Fruit fly (Drosophila melanogaster) whole organism, wandering third instar larva: ENCODE measurements around the gene Tengl1.

Experiments
- CG32264 ChIP-seq: fragments of 200-800 bp; sonication (Bioruptor generic); optimal IDR thresholded peaks from 2 replicates; lab custom pipeline; 2016; ENCODE audit warnings: missing biosample characterization, missing genetic modification characterization
- CG9705 ChIP-seq: fragments of 200-800 bp; sonication (Bioruptor generic); optimal IDR thresholded peaks from 2 replicates; lab custom pipeline; 2018; ENCODE audit warnings: missing biosample characterization, mild to moderate bottlenecking, missing genetic modification characterization
- Dif ChIP-seq: fragments of 200-275, 200-300 bp; sonication (Bioruptor generic); optimal IDR thresholded peaks from 2 replicates; lab custom pipeline; 2018; ENCODE audit warnings: missing biosample characterization, missing genetic modification characterization; ENCODE audit not compliant: partially characterized antibody
- GATAd ChIP-seq: sonication (Bioruptor generic); optimal IDR thresholded peaks from 2 replicates; lab custom pipeline; 2016; ENCODE audit warnings: missing biosample characterization, missing genetic modification characterization
- HLH106 ChIP-seq: fragments of 200-800 bp; optimal IDR thresholded peaks from 3 replicates; lab custom pipeline; 2019; ENCODE audit warnings: missing biosample characterization, mild to moderate bottlenecking, missing genetic modification characterization, moderate library complexity
- Hnf4 ChIP-seq: fragments of 200-800 bp; sonication (Bioruptor generic); optimal IDR thresholded peaks from 2 replicates; lab custom pipeline; 2016; ENCODE audit warnings: missing biosample characterization, mild to moderate bottlenecking, missing genetic modification characterization
- Hr78 ChIP-seq: fragments of >200 bp; optimal IDR thresholded peaks from 2 replicates; lab custom pipeline; 2017; ENCODE audit warnings: missing biosample characterization, missing genetic modification characterization
- Hr83 ChIP-seq: fragments of 200-300 bp; sonication (Bioruptor generic); optimal IDR thresholded peaks from 2 replicates; lab custom pipeline; 2016; ENCODE audit warnings: missing biosample characterization, mild to moderate bottlenecking, missing genetic modification characterization, moderate library complexity; ENCODE audit not compliant: poor library complexity, severe bottlenecking
- Jra ChIP-seq: sonication (Bioruptor generic); optimal IDR thresholded peaks from 2 replicates; lab custom pipeline; 2016; ENCODE audit warnings: missing biosample characterization, missing genetic modification characterization
- Mio ChIP-seq: sonication (Bioruptor generic); optimal IDR thresholded peaks from 2 replicates; lab custom pipeline; 2016; ENCODE audit warnings: missing biosample characterization, missing genetic modification characterization
- N ChIP-seq: fragments of >200 bp; optimal IDR thresholded peaks from 2 replicates; lab custom pipeline; 2018; ENCODE audit warnings: missing biosample characterization, missing external identifiers, missing genetic modification characterization
- Rel ChIP-seq, 2 experiments: fragments of 200-800 bp; sonication (Bioruptor generic) in 1 of 2; optimal IDR thresholded peaks; 2 replicates in 1 of 2; 3 replicates in 1 of 2; lab custom pipeline; 2016 to 2019; ENCODE audit warnings: mild to moderate bottlenecking in 2 of 2, missing biosample characterization in 2 of 2, missing genetic modification characterization in 2 of 2, moderate library complexity in 1 of 2
- Vsx2 ChIP-seq: fragments of 200-300, 225-300 bp; sonication (Bioruptor generic); optimal IDR thresholded peaks from 2 replicates; lab custom pipeline; 2018; ENCODE audit warnings: missing biosample characterization, missing genetic modification characterization; ENCODE audit not compliant: partially characterized antibody
- br ChIP-seq: fragments of 200-800 bp; sonication (Bioruptor generic); optimal IDR thresholded peaks from 2 replicates; lab custom pipeline; 2016; ENCODE audit warnings: missing biosample characterization, missing genetic modification characterization
- brk ChIP-seq: fragments of 200-800 bp; sonication (Bioruptor generic); optimal IDR thresholded peaks from 2 replicates; lab custom pipeline; 2016; ENCODE audit warnings: missing biosample characterization, mild to moderate bottlenecking, missing genetic modification characterization
- dl ChIP-seq, 2 experiments: fragments of 175-275, 200-275 bp in 1 of 2; fragments of 200-275 bp in 1 of 2; sonication (Bioruptor generic); optimal IDR thresholded peaks; lab custom pipeline; 2018; ENCODE audit warnings: mild to moderate bottlenecking in 2 of 2, missing biosample characterization in 2 of 2, missing genetic modification characterization in 2 of 2, moderate library complexity in 2 of 2; ENCODE audit not compliant: partially characterized antibody in 2 of 2, insufficient read depth in 1 of 2
- dmrt93B ChIP-seq: fragments of 200-800 bp; sonication (Bioruptor generic); optimal IDR thresholded peaks from 2 replicates; lab custom pipeline; 2018; ENCODE audit warnings: missing biosample characterization, mild to moderate bottlenecking, missing genetic modification characterization
- dsf ChIP-seq: sonication (Bioruptor generic); optimal IDR thresholded peaks from 2 replicates; lab custom pipeline; 2016; ENCODE audit warnings: missing biosample characterization, missing genetic modification characterization, borderline replicate concordance
- ey ChIP-seq: fragments of 200-800 bp; sonication (Bioruptor generic); optimal IDR thresholded peaks from 2 replicates; lab custom pipeline; 2016; ENCODE audit warnings: missing biosample characterization, missing genetic modification characterization
- fru ChIP-seq: fragments of 200-800 bp; sonication (Bioruptor generic); optimal IDR thresholded peaks from 3 replicates; lab custom pipeline; 2016; ENCODE audit warnings: missing biosample characterization, mild to moderate bottlenecking, missing genetic modification characterization
- h ChIP-seq: fragments of 200-800 bp; sonication (Bioruptor generic); optimal IDR thresholded peaks from 3 replicates; lab custom pipeline; 2016; ENCODE audit warnings: missing biosample characterization, mild to moderate bottlenecking, missing genetic modification characterization
- pan ChIP-seq: fragments of >200 bp; optimal IDR thresholded peaks from 2 replicates; lab custom pipeline; 2017
- psq ChIP-seq: fragments of 200-800 bp; sonication (Bioruptor generic); optimal IDR thresholded peaks from 3 replicates; lab custom pipeline; 2017; ENCODE audit warnings: missing biosample characterization, mild to moderate bottlenecking, missing genetic modification characterization, moderate library complexity
- rgr ChIP-seq: fragments of 200-800 bp; sonication (Bioruptor generic); optimal IDR thresholded peaks from 3 replicates; lab custom pipeline; 2016; ENCODE audit warnings: missing biosample characterization, mild to moderate bottlenecking, missing genetic modification characterization
- sv ChIP-seq: fragments of 200-800 bp; sonication (Bioruptor generic); optimal IDR thresholded peaks from 3 replicates; lab custom pipeline; 2016; ENCODE audit warnings: missing biosample characterization, missing genetic modification characterization
- tai ChIP-seq: sonication (Bioruptor generic); optimal IDR thresholded peaks from 2 replicates; lab custom pipeline; 2016; ENCODE audit warnings: missing biosample characterization, missing genetic modification characterization
- usp ChIP-seq: fragments of >200 bp; optimal IDR thresholded peaks from 2 replicates; lab custom pipeline; 2017; ENCODE audit warnings: missing biosample characterization, missing genetic modification characterization
- woc ChIP-seq: sonication (Bioruptor generic); optimal IDR thresholded peaks from 2 replicates; lab custom pipeline; 2016; ENCODE audit warnings: missing biosample characterization, mild to moderate bottlenecking, missing genetic modification characterization

The Tengl1 gene

DNA sequence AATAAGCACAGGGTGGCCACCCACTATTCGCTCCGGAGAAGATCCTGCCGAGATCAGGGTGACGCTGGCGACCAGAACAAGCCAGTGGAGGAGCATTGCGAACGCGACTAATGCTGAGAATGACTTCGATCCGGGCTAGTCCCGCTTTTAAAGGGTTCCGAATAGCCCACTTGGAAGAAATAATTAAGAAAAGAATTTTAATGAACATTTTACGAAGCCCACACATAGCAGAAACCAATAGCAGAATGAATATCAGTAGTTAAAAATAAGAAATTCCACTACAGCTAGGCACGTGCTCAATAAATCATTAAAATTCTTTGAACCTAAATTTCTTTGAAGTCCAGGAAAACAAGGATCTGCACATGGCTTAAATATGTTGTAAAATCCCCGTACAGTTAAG, 10.8 kb upstream of the Tengl1 start, which contains the start of gene Ser12:
Ser12 (minus strand) TSS at position 101 of the 400 bp plus-strand sequence.
- no peak for TF ChIP-seq h (GFP tag; lab: Kevin White, UChicago)
- TF ChIP-seq Dif = no peak
- no peak for TF ChIP-seq tai (GFP tag; lab: Kevin White, UChicago)
- no peak for TF ChIP-seq CG32264 (GFP tag; lab: Kevin White, UChicago)
- no peak for TF ChIP-seq pan (lab: Kevin White, UChicago)
- no peak for TF ChIP-seq CG9705

DNA sequence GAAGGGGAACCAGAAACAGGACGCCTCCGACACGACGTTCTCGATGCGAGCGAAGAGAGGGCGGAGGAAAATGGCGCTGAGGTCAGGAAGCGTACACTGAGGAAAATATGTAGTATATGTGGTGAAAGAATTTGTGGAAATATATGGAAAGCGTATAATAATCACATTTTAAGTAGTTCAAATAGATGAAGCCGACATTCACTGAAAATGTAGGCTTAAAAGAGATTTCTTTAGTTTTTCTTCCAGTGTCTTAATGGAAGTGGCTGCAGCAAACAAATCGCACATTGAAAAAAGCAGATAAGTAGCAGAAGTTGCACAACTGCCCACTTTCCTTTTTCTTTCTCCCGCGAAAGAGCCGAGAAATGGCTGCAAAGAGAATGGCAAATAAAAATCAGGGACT, 9.2 kb upstream of the Tengl1 start:
- TF ChIP-seq woc (GFP tag; lab: Kevin White, UChicago) = no peak
- TF ChIP-seq dsf (GFP tag; lab: Kevin White, UChicago) = no peak
- no peak for TF ChIP-seq Vsx2 (GFP tag; lab: Kevin White, UChicago)
- no peak for TF ChIP-seq dmrt93B
- TF ChIP-seq usp = no peak
- no peak for TF ChIP-seq Jra
- TF ChIP-seq brk (GFP tag; lab: Kevin White, UChicago) = no peak
- TF ChIP-seq CG32264 (GFP tag; lab: Kevin White, UChicago) = no peak
- no peak for TF ChIP-seq sv (GFP tag; lab: Kevin White, UChicago)
- TF ChIP-seq, all 38 proteins: peak for 0

DNA sequence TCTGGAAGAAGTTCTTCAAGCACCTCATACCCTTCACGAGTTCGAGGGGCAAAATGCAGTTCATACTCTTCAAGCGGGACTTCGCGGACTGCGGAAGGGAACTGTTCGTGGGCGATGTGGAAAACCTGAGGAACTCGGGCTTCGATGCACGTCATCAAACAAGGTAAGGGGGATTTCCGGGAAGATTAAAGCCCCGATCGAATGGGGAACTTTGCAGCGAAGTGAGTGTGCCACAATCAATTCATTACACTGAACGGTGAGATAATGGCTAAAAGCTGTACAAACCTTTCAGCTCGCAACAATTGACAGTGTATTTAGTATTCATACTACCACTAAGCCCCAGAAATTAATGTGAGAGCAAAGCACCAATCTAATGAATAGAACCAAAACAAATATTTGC, 2.4 kb upstream of the Tengl1 start:
- TF ChIP-seq pan (lab: Kevin White, UChicago) = no peak
- no peak for TF ChIP-seq Rel (GFP tag; optimal IDR thresholded peaks at IDR 0.05; lab: Kevin White, UChicago)
- peak; percentile 91 for TF ChIP-seq Rel (tag; optimal IDR thresholded peaks at IDR 0.05; lab: Kevin White, UChicago)
- no peak for TF ChIP-seq Dif
- no peak for TF ChIP-seq N (GFP tag; lab: Kevin White, UChicago)
- no peak for TF ChIP-seq br (GFP tag; lab: Kevin White, UChicago)
- TF ChIP-seq CG9705 = no peak
- TF ChIP-seq, all 38 proteins: peak for 1

DNA sequence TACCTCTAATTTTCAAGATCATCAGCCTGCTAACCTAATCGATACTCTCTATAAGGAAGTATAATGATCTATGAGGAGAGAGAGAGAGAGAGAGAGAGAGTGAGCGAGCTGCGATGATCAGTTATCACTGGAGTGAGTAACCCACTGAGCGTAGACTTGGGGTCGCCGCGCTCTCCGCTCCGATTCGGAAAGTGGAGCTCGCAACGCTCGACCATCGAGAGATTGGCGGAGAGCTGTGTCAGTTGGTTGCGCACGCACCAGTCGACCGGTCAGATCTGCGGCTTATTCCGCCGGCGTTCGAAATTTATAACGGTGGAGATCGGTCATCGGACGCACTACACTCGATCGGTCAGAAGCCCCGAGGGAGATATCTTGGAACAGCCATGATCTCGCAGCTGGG, 1.7 kb upstream of the Tengl1 start, which contains the start of gene CG4267:
CG4267 (plus strand) TSS at position 240 of the 400 bp plus-strand sequence.
- TF ChIP-seq Hr83 (GFP tag; lab: Kevin White, UChicago) = peak; percentile 45
- TF ChIP-seq dl (GFP tag; optimal IDR thresholded peaks at IDR 0.05; lab: Kevin White, UChicago; ENCODE audit: insufficient read depth in 1 of 2, partially characterized antibody in 2 of 2) = peak; percentile 82 to 92
- peak; percentile 77 for TF ChIP-seq Vsx2 (GFP tag; lab: Kevin White, UChicago)
- TF ChIP-seq Mio (GFP tag; lab: Kevin White, UChicago) = no peak
- peak; percentile 97 for TF ChIP-seq Dif
- TF ChIP-seq fru (GFP tag; lab: Kevin White, UChicago) = no peak
- TF ChIP-seq h (GFP tag; lab: Kevin White, UChicago) = peak; percentile 11

DNA sequence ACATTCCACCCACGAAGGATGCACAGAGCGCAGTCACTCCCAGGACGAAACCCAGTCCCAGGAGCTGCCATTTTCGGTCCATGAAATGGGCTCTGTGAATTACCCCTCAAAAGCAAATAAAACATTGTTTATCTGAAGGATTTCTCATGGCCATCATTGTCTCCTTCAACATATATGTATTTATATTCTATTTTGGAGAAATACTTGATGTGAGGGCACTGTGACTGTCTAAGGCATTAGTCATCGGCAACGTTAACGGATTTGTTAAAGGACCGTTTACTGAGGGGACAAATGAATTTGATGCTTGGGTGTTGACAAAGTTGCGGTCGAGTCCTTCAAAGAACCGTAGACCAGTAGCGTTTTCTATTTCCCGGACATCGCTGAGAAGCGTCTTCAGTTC, 1.1 kb downstream of the Tengl1 start, which contains the start of gene Tengl2:
Tengl2 (minus strand) TSS at position 101 of the 400 bp plus-strand sequence.
- TF ChIP-seq dl (GFP tag; optimal IDR thresholded peaks at IDR 0.05; lab: Kevin White, UChicago; ENCODE audit: insufficient read depth in 1 of 2, partially characterized antibody in 2 of 2) = no peak
- TF ChIP-seq brk (GFP tag; lab: Kevin White, UChicago) = no peak
- no peak for TF ChIP-seq Vsx2 (GFP tag; lab: Kevin White, UChicago)
- TF ChIP-seq h (GFP tag; lab: Kevin White, UChicago) = no peak
- no peak for TF ChIP-seq Jra
- TF ChIP-seq Hr78 = no peak
- no peak for TF ChIP-seq N (GFP tag; lab: Kevin White, UChicago)
- no peak for TF ChIP-seq tai (GFP tag; lab: Kevin White, UChicago)
- no peak for TF ChIP-seq ey (GFP tag; lab: Kevin White, UChicago)
- TF ChIP-seq CG32264 (GFP tag; lab: Kevin White, UChicago) = no peak
- TF ChIP-seq Hnf4 (GFP tag; lab: Kevin White, UChicago) = no peak
- no peak for TF ChIP-seq Dif
- TF ChIP-seq psq (GFP tag; lab: Kevin White, UChicago) = no peak
- no peak for TF ChIP-seq HLH106 (tag; lab: Kevin White, UChicago)
- no peak for TF ChIP-seq Hr83 (GFP tag; lab: Kevin White, UChicago)
- no peak for TF ChIP-seq rgr (GFP tag; lab: Kevin White, UChicago)
- no peak for TF ChIP-seq woc (GFP tag; lab: Kevin White, UChicago)
- no peak for TF ChIP-seq Rel (GFP tag; optimal IDR thresholded peaks at IDR 0.05; lab: Kevin White, UChicago)
- no peak for TF ChIP-seq Rel (tag; optimal IDR thresholded peaks at IDR 0.05; lab: Kevin White, UChicago)
- no peak for TF ChIP-seq GATAd
- no peak for TF ChIP-seq sv (GFP tag; lab: Kevin White, UChicago)
